Worm (Caenorhabditis elegans): ENCODE results near the gene plp-2.

DNA sequence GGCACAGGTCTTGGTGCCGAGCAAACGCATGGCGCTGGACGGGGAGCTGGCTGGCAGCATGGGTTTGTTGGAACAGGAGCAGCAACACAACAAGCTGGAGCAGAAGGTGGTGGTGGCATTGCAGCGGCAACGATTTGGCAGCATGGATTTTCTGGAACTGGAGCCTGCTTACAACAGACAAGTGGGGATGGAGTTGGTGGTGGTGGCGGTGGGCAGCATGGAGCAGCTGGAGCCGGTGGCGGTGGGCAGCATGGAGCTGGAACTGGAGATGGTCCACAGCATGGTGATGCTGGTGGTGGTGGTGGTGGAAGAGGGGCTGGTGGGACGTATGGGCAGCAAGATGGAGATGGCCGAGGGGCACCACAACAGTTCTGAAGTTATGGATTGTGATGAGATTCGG is 21.8 kb downstream of the plp-2 start:
- TF ChIP-seq pqm-1 (tag; optimal IDR thresholded peaks at IDR 0.05) (no peak), pax-1 (tag; optimal IDR thresholded peaks at IDR 0.05) (no peak), ztf-16 (tag; optimal IDR thresholded peaks at IDR 0.05) (no peak), eyg-1 (tag; optimal IDR thresholded peaks at IDR 0.05) (no peak), rnt-1 (tag; optimal IDR thresholded peaks at IDR 0.05) (no peak), npax-4 (tag; optimal IDR thresholded peaks at IDR 0.05) (no peak), ama-1 (optimal IDR thresholded peaks at IDR 0.05) (no peak), tbx-7 (tag; optimal IDR thresholded peaks at IDR 0.05) (no peak)

All from whole organism, late embryonic.